Worm (Caenorhabditis elegans): ENCODE data around the gene F44B9.8.

- TF ChIP-seq him-1 (tag; optimal IDR thresholded peaks at IDR 0.05) = no peak
- no peak for TF ChIP-seq W03F9.2 (tag; optimal IDR thresholded peaks at IDR 0.05)
These were observed 15.3 kb upstream of the F44B9.8 start, which contains the start of gene spcs-3 for ce11 chrIII:8044717-8045116.

Data from whole organism, L4/young adult.